Fruit fly (Drosophila melanogaster): Measurements from ENCODE around the gene Serinc.

Serinc gene

DNA sequence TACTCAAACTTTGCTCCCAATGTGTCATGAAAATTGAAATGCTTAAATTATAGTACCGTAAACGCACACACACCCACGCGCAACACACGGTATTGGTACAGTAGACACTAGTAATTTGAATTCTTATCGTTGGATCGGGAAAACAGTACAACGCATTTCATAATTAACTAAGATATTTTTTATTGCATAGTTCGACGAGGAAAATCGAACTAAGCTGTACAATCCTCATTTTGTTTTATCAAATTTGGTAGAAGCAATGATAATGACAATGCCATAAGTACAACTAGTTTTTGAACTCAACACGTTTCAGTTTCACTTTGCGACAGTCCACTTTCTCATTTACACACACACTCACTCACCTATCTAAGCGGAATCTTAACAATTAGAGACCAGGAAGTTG lies 31.8 kb upstream of the Serinc start (continued):
- TF ChIP-seq Taf1 (GFP tag; IDR thresholded peaks at IDR 0.05) = peak; percentile 53
- peak; percentile 71 for TF ChIP-seq Xbp1 (GFP tag; optimal IDR thresholded peaks at IDR 0.05)
- TF ChIP-seq Dfd (GFP tag; optimal IDR thresholded peaks at IDR 0.05) = no peak
- TF ChIP-seq Pdp1 (GFP tag; optimal IDR thresholded peaks at IDR 0.05) = peak; percentile 74 to 75
- peak; percentile 55 for TF ChIP-seq CG12155 (GFP tag; optimal IDR thresholded peaks at IDR 0.05)
- no peak for TF ChIP-seq CG15073 (GFP tag; optimal IDR thresholded peaks at IDR 0.05)
- no peak for TF ChIP-seq H2.0 (GFP tag; IDR thresholded peaks at IDR 0.05)
- TF ChIP-seq p53 (GFP tag; optimal IDR thresholded peaks at IDR 0.05) = peak; percentile 52
- TF ChIP-seq CG12071 (GFP tag; optimal IDR thresholded peaks at IDR 0.05) = peak; percentile 61
- TF ChIP-seq HmgZ (tag; optimal IDR thresholded peaks at IDR 0.05) = peak; percentile 70
- TF ChIP-seq CG9797 (GFP tag; optimal IDR thresholded peaks at IDR 0.05) = no peak
- TF ChIP-seq otp (GFP tag; IDR thresholded peaks at IDR 0.05) = no peak
- peak; percentile 9 for TF ChIP-seq CG33213 (GFP tag; optimal IDR thresholded peaks at IDR 0.05)
- 0 out of 3 replicates have a peak, but pooled peaks have one; percentile 51 for TF ChIP-seq Dbx (GFP tag; IDR thresholded peaks at IDR 0.05)
- no peak for TF ChIP-seq slp2 (GFP tag; optimal IDR thresholded peaks at IDR 0.05)
- no peak for TF ChIP-seq sr (GFP tag; IDR thresholded peaks at IDR 0.05)
- TF ChIP-seq Stat92E (GFP tag; optimal IDR thresholded peaks at IDR 0.05) = no peak
- TF ChIP-seq CrebB (tag; optimal IDR thresholded peaks at IDR 0.05) = peak; percentile 44
- no peak for TF ChIP-seq Sry-δ (GFP tag; optimal IDR thresholded peaks at IDR 0.05)
- no peak for TF ChIP-seq Ravus (GFP tag; IDR thresholded peaks at IDR 0.05)
- peak; percentile 50; the same call in 1 of the 2 replicates for TF ChIP-seq CG32767 (GFP tag; IDR thresholded peaks at IDR 0.05)
- TF ChIP-seq Med (GFP tag) = peak; percentile 94
- TF ChIP-seq Jarid2 (GFP tag; optimal IDR thresholded peaks at IDR 0.05) = peak; percentile 14
- TF ChIP-seq lilli (GFP tag; optimal IDR thresholded peaks at IDR 0.05) = peak; percentile 76
- TF ChIP-seq Mrtf (GFP tag; IDR thresholded peaks at IDR 0.05) = peak; percentile 50; the same call in 1 of the 3 replicates
- no peak; the same call in 2 of the 3 replicates for TF ChIP-seq ase (GFP tag; IDR thresholded peaks at IDR 0.05)
- TF ChIP-seq CG17612 (GFP tag; IDR thresholded peaks at IDR 0.05) = no peak
- TF ChIP-seq Bteb2 (GFP tag; optimal IDR thresholded peaks at IDR 0.05) = peak; percentile 43
- peak; percentile 61 for TF ChIP-seq schlank (tag; optimal IDR thresholded peaks at IDR 0.05)
- TF ChIP-seq CG13624 (GFP tag; optimal IDR thresholded peaks at IDR 0.05) = peak; percentile 71
- TF ChIP-seq Trl (optimal IDR thresholded peaks at IDR 0.05) = no peak
- peak; percentile 60 for TF ChIP-seq Trl (GFP tag; optimal IDR thresholded peaks at IDR 0.05)
- TF ChIP-seq shn (GFP tag; optimal IDR thresholded peaks at IDR 0.05) = peak; percentile 42
- peak; percentile 15 for TF ChIP-seq btn (GFP tag; optimal IDR thresholded peaks at IDR 0.05)
- TF ChIP-seq BEAF-32 (GFP tag; optimal IDR thresholded peaks at IDR 0.05) = no peak
- TF ChIP-seq pnt (GFP tag; optimal IDR thresholded peaks at IDR 0.05) = peak; percentile 63
- no peak for TF ChIP-seq CG7745 (tag; optimal IDR thresholded peaks at IDR 0.05)
- peak; percentile 43 for TF ChIP-seq CG1602 (GFP tag; optimal IDR thresholded peaks at IDR 0.05)
- TF ChIP-seq CG10543 (GFP tag; optimal IDR thresholded peaks at IDR 0.05) = peak; percentile 74
- TF ChIP-seq nerfin-1 (tag; optimal IDR thresholded peaks at IDR 0.05) = peak; percentile 49
- no peak for TF ChIP-seq prd (optimal IDR thresholded peaks at IDR 0.05)
- TF ChIP-seq prd (GFP tag; IDR thresholded peaks at IDR 0.05) = peak; percentile 67; the same call in 2 of the 3 replicates
- TF ChIP-seq Tbp (GFP tag; optimal IDR thresholded peaks at IDR 0.05) = no peak
- TF ChIP-seq mirr (GFP tag; optimal IDR thresholded peaks at IDR 0.05) = no peak
- no peak for TF ChIP-seq repo (GFP tag; optimal IDR thresholded peaks at IDR 0.05)
- TF ChIP-seq D19B (GFP tag; optimal IDR thresholded peaks at IDR 0.05) = peak; percentile 25
- TF ChIP-seq run (tag; optimal IDR thresholded peaks at IDR 0.05) = peak; percentile 31
- TF ChIP-seq CG11085 (GFP tag; IDR thresholded peaks at IDR 0.05) = peak; percentile 53
- 0 out of 2 replicates have a peak, but pooled peaks have one; percentile 7 for TF ChIP-seq stc (GFP tag; IDR thresholded peaks at IDR 0.05)
- TF ChIP-seq Gug (GFP tag; IDR thresholded peaks at IDR 0.05) = peak; percentile 44; the same call in 2 of the 4 replicates
- TF ChIP-seq so (GFP tag; IDR thresholded peaks at IDR 0.05) = 0 out of 3 replicates have a peak, but pooled peaks have one; percentile 33
- TF ChIP-seq Hr39 (optimal IDR thresholded peaks at IDR 0.05) = no peak
- TF ChIP-seq GATAe (GFP tag; conservative IDR thresholded peaks at IDR 0.05) = no peak

Measured in whole organism, embryonic.